Worm (Caenorhabditis elegans) whole organism, midembryonic: ENCODE measurements around the gene soc-2.

Source experiments
- T22C8.4 ChIP-seq: fragments of 200-800 bp; sonication (Bioruptor generic); IDR thresholded peaks from 2 replicates; pipeline ENCODE4 v1.3.6; 2022; ENCODE audit warnings: missing genetic modification characterization, missing compliant biosample characterization
- cog-1 ChIP-seq: sonication (generic microtip); optimal IDR thresholded peaks from 2 replicates; lab custom pipeline; 2016; ENCODE audit warnings: missing genetic modification characterization, missing compliant biosample characterization
- flt-1 ChIP-seq: fragments of 200-800 bp; sonication (Bioruptor generic); IDR thresholded peaks from 2 replicates; pipeline ENCODE4 v1.3.6; 2022; ENCODE audit warnings: missing genetic modification characterization, missing compliant biosample characterization
- klf-2 ChIP-seq: fragments of 200-800 bp; sonication (Bioruptor generic); conservative IDR thresholded peaks from 2 replicates; pipeline ENCODE4 v1.3.6; 2022; ENCODE audit warnings: missing genetic modification reagents, missing genetic modification characterization, missing compliant biosample characterization
- med-1 ChIP-seq: sonication (generic microtip); optimal IDR thresholded peaks from 2 replicates; lab custom pipeline; 2017; ENCODE audit warnings: missing genetic modification characterization, mild to moderate bottlenecking, missing compliant biosample characterization, antibody characterized with exemption, missing genetic modification reagents; ENCODE audit not compliant: insufficient read depth
- ref-1 ChIP-seq: fragments of 200-800 bp; sonication (Bioruptor generic); conservative IDR thresholded peaks from 2 replicates; pipeline ENCODE4 v1.3.6; 2022; ENCODE audit warnings: missing genetic modification reagents, missing genetic modification characterization, missing compliant biosample characterization
- tab-1 ChIP-seq: fragments of 200-800 bp; sonication (Bioruptor generic); IDR thresholded peaks from 2 replicates; pipeline ENCODE4 v1.3.6; 2022; ENCODE audit warnings: missing genetic modification characterization, missing compliant biosample characterization
- ztf-23 ChIP-seq: fragments of 200-800 bp; sonication (Bioruptor generic); IDR thresholded peaks from 2 replicates; pipeline ENCODE4 v1.3.6; 2022; ENCODE audit warnings: missing genetic modification reagents, missing genetic modification characterization, missing compliant biosample characterization
- ztf-29 ChIP-seq: fragments of 200-800 bp; sonication (Bioruptor generic); IDR thresholded peaks from 2 replicates; pipeline ENCODE4 v1.3.6; 2022; ENCODE audit warnings: missing genetic modification reagents, missing genetic modification characterization, missing compliant biosample characterization

The soc-2 gene

ce11 chrIV:5152391-5152790 lies at the start of gene soc-2:
Gene soc-2, minus strand, starts transcription at chrIV:5152491.
- TF ChIP-seq ztf-29 (GFP tag; lab: Robert Waterston, UW): no peak
- no peak for TF ChIP-seq tab-1 (GFP tag; lab: Robert Waterston, UW)

DNA sequence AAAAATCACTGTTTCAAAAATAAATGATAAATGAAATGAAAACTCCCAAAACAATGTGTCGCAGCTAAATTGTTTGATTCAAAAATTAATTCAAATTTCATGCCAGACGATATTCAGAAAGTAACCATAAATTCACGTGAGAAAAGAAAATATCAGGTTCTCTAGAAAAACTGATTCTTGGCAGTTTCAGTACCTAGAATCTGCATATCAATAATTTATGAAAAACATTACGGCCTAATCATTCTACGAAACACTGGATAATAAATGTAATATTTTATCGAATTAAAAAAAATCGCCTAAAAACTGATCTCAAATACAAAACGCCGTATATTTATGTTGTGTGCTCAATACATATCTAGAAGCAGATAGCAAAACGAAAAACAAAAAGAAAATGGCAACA lies 48.5 kb upstream of the soc-2 start:
- TF ChIP-seq klf-2 (GFP tag; lab: Robert Waterston, UW): no peak
- no peak for TF ChIP-seq ztf-23 (GFP tag; lab: Robert Waterston, UW)
- TF ChIP-seq tab-1 (GFP tag; lab: Robert Waterston, UW): no peak
- no peak for TF ChIP-seq T22C8.4 (GFP tag; lab: Robert Waterston, UW)
- no peak for TF ChIP-seq med-1 (GFP tag; lab: Kevin White, UChicago)
- no peak for TF ChIP-seq flt-1
- no peak for TF ChIP-seq ref-1 (GFP tag; lab: Robert Waterston, UW)
- no peak for TF ChIP-seq cog-1
- no peak for TF ChIP-seq ztf-29 (GFP tag; lab: Robert Waterston, UW)

ce11 chrIV:5195531-5195930 lies 43.2 kb upstream of the soc-2 start, which contains the start of gene gpa-18:
Gene gpa-18, minus strand, starts transcription at chrIV:5195631.
- TF ChIP-seq klf-2 (GFP tag; lab: Robert Waterston, UW): no peak

DNA sequence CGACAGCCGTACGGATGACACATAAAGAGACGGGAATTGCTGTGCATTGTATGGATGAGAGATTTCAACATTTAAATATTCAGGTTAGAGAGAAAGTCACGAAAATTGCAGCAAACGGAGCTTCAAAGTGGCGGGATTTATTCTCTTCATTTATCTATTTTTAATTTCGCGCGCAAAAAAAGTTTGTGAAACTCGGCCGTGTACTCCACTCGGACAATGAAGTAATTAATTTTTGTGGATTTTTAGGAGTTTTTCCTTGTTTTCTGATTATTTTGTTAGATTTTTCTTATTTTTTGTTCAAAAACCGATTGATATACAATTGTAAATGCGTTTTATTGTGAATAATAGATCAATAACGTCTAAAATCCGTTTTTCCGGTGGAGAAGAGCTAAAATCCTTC lies 35.8 kb upstream of the soc-2 start:
- TF ChIP-seq tab-1 (GFP tag; lab: Robert Waterston, UW): no peak
- TF ChIP-seq ref-1 (GFP tag; lab: Robert Waterston, UW): no peak
- TF ChIP-seq klf-2 (GFP tag; lab: Robert Waterston, UW): no peak
- no peak for TF ChIP-seq T22C8.4 (GFP tag; lab: Robert Waterston, UW)
- no peak for TF ChIP-seq med-1 (GFP tag; lab: Kevin White, UChicago)
- no peak for TF ChIP-seq ztf-23 (GFP tag; lab: Robert Waterston, UW)
- TF ChIP-seq flt-1: no peak

ce11 chrIV:5186480-5187205 lies 34.4 kb upstream of the soc-2 start, which contains the start of the genes W03F8.6 and mtrf-1L:
Gene W03F8.6, minus strand, starts transcription at chrIV:5186580.
Gene mtrf-1L, plus strand, starts transcription at chrIV:5187155.
- TF ChIP-seq flt-1: no peak

DNA sequence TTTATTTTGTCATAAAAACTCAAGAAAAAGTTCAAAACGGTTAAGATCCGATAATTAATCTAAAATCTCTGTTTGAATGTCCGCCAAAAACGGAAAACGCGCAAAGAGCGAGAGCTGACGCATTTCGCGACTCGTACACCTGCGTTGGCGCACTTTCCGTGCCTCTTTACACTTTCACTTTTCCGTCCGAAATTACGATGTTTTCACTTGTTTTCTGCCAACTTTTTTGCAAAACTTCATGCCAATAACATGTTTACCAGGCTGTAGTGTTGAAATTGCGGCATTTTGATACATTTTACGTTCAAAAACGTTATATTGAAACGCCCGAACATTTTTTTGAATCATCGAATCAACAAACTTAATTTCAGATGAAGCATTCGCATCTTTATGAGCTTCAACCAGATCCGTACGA lies 31.5 kb upstream of the soc-2 start, which contains the start of gene W03F8.4:
Gene W03F8.4 (plus strand): TSS at position 369 of the 412 bp plus-strand sequence.
- TF ChIP-seq cog-1 (peak; percentile 87), med-1 (GFP tag; lab: Kevin White, UChicago) (peak; percentile 16), ref-1 (GFP tag; lab: Robert Waterston, UW) (0 out of 2 replicates have a peak, but pooled peaks have one; percentile 25), tab-1 (GFP tag; lab: Robert Waterston, UW) (peak; percentile 70; the same call in 1 of the 2 replicates), ztf-29 (GFP tag; lab: Robert Waterston, UW) (no peak), ztf-23 (GFP tag; lab: Robert Waterston, UW) (peak; percentile 82; the same call in 1 of the 2 replicates), klf-2 (GFP tag; lab: Robert Waterston, UW) (no peak), flt-1 (peak; percentile 87), T22C8.4 (GFP tag; lab: Robert Waterston, UW) (no peak)

- TF ChIP-seq flt-1 (0 out of 2 replicates have a peak, but pooled peaks have one; percentile 40), T22C8.4 (GFP tag; lab: Robert Waterston, UW) (no peak), klf-2 (GFP tag; lab: Robert Waterston, UW) (no peak), tab-1 (GFP tag; lab: Robert Waterston, UW) (no peak)
These were observed 20.7 kb upstream of the soc-2 start, which contains the start of gene lam-1 for ce11 chrIV:5173032-5173431. Gene lam-1, plus strand, starts transcription at chrIV:5173332.

DNA sequence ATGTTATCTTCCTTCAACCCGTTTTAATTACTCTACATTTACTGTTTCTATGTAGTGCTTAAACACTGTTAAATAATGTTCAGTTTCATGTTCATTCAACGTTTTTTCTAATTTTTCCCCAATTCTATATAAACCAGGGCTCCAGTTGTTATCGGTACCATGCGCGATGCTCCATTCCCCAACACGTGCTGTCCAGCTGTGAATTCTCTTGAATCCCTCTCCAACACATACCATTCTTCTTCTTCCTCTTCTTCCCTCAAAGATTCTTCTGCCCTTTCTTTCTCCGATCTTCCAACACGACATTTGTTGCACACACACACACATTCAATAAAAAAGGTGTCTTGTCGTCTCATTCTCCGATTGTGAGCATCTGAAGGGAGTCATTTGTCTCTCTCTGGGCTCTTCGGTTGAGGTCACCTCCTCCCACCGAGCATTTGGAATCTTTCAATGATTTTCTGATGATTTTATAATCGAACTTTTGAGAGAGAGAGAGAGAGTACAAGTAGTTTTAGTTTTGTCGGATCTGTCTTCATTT lies 19.8 kb upstream of the soc-2 start:
- TF ChIP-seq klf-2 (GFP tag; lab: Robert Waterston, UW) (no peak), tab-1 (GFP tag; lab: Robert Waterston, UW) (no peak), ztf-23 (GFP tag; lab: Robert Waterston, UW) (no peak), ref-1 (GFP tag; lab: Robert Waterston, UW) (no peak), T22C8.4 (GFP tag; lab: Robert Waterston, UW) (no peak), ztf-29 (GFP tag; lab: Robert Waterston, UW) (no peak), cog-1 (no peak), flt-1 (no peak), med-1 (GFP tag; lab: Kevin White, UChicago) (no peak)

- peak; percentile 48 for TF ChIP-seq cog-1
- no peak for TF ChIP-seq klf-2 (GFP tag; lab: Robert Waterston, UW)
- no peak for TF ChIP-seq ztf-29 (GFP tag; lab: Robert Waterston, UW)
These were observed 17.0 kb upstream of the soc-2 start for ce11 chrIV:5169335-5169734.

DNA sequence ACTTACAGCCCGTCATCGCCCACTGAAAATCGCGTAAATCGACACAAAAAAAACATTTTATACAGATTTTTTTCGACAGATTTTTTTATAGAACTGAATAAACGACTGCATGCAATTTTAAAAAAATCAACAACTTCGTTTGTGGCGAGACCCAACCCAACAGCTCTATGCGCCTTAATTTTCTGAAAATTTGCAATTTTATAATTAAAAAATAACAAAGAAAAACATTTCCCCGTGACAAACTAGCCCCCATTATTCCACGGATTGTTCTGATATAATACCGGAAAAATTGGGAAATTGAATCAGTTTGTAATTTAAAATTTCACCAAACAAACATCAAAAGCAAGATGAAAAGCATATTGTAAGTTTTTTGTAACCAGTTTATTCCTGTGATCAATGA lies 13.7 kb upstream of the soc-2 start, which contains the start of gene ptp-5.1:
Gene ptp-5.1 (plus strand): TSS at position 301 of the 400 bp plus-strand sequence.
- TF ChIP-seq ztf-29 (GFP tag; lab: Robert Waterston, UW) (no peak), flt-1 (no peak), cog-1 (no peak), tab-1 (GFP tag; lab: Robert Waterston, UW) (no peak), T22C8.4 (GFP tag; lab: Robert Waterston, UW) (no peak), ztf-23 (GFP tag; lab: Robert Waterston, UW) (no peak), med-1 (GFP tag; lab: Kevin White, UChicago) (no peak), ref-1 (GFP tag; lab: Robert Waterston, UW) (no peak), klf-2 (GFP tag; lab: Robert Waterston, UW) (no peak)
